Worm (Caenorhabditis elegans) whole organism, dauer: ENCODE data around the gene Y47D7A.6.

ENCODE experiments used
- unc-62 ChIP-seq: sonication (generic microtip); optimal IDR thresholded peaks from 2 replicates; lab custom pipeline; 2017; ENCODE audit warnings: missing biosample characterization, missing genetic modification reagents, missing genetic modification characterization

Gene Y47D7A.6

DNA sequence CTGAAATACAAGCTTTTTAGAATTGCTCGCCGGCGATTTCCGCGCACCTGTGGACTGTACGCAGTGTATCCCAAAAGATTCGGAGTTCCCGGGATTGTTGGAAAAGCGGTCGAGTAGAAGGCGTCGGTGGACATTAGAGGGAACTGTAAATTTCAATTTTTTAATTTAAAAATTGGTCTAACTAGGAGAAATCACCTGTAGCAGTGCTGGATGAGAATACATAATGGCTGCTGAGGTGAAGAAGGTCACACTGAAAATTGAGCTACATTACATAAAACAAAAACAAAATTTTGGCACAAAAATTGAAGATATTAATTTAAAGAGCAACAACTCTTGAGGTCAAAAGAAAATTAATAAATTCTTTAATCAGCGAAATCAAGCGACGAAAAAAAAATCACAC lies 43.4 kb downstream of the Y47D7A.6 start, which contains the start of gene neg-1:
neg-1 (minus strand) TSS at position 250 of the 400 bp plus-strand sequence.
- TF ChIP-seq unc-62 (GFP tag; lab: Kevin White, UChicago) = no peak

DNA sequence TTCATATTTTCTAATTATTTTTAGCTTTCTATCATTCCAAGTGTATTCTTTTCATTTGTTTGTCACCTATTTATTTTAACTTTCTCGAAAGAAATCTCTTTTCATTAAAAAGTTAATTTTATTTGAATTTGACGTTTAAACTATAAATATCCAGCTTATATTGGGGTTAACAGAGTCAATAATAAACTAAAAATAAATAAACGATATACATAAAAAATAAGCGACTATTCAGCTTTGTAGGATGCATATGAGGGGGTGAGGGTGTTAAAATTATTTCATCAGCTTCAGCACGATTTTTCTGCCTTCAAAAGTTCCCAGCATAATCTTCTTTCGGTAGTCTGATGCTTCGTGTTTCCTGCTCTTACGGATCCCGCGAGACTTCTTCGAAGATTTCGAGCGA lies 44.4 kb downstream of the Y47D7A.6 start:
- no peak for TF ChIP-seq unc-62 (GFP tag; lab: Kevin White, UChicago)

DNA sequence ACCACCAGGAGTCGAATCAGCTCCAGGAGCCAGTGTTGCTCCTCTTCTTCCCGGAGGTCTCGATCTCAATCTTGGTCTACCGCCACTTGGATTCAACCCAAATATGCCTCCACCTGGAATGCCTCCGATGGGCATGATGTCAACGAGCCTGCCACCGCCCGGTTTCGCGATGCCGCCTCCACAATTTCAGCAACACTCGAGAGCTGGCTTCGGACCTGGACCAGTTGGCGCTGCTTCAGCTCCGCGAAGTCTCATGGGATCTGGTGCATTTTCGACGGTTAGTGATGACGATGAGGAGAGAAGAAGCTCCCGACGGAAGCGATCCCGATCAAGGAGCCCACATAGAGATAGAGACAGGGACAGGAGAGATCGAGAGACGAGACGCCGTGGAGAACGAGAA lies 45.0 kb downstream of the Y47D7A.6 start:
- no peak for TF ChIP-seq unc-62 (GFP tag; lab: Kevin White, UChicago)

DNA sequence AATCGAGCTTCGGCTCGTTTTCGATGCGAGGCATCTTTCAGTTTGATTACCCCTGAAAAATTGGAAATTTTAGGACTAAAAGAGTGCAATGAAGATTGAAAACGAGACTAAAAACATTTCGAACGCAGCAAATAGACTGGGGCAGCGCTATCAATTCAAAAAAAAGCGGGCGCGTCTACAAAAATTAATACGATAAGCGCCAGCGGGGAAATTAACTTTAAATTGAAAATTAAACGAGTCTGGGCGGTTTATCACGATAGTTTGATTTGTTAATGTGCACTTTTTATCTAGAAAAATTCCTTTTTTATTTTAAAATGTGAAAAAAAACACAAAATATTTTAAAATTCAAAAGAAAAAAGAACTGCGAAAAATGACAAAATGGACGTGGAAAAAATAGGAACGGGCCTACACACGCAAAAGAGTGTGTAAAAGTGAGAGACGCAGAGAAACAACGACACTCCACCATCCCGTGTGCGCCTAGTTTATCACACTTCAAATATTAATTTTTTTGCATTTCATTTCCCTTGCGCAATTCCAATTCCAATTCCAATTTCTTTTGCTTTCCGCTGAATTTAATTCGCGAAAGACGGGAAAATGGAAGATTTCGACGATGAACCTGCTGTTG lies 46.6 kb downstream of the Y47D7A.6 start, which contains the start of the genes gmpr-1 and fipp-1:
gmpr-1 (minus strand) TSS at position 75 of the 625 bp plus-strand sequence.
fipp-1 (plus strand) TSS at position 499 of the 625 bp plus-strand sequence.
- TF ChIP-seq unc-62 (GFP tag; lab: Kevin White, UChicago) = no peak

DNA sequence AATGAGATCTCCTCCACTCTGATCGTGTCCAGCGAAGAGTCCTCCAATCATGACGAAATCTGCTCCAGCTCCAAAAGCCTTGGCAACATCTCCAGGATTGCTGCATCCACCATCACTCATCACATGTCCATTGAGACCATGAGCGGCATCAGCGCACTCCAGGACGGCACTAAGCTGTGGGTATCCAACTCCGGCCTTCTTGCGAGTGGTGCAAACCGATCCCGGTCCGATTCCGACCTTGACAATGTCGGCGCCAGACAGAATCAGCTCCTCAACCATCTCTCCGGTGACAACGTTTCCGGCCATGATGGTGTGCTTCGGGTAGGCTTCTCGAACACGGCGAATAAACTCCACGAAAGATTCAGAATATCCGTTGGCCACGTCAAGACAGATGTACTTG lies 47.5 kb downstream of the Y47D7A.6 start:
- TF ChIP-seq unc-62 (GFP tag; lab: Kevin White, UChicago) = no peak
